Worm (Caenorhabditis elegans) whole organism, L4 larva: ENCODE results near the gene col-133.

Source experiments
- daf-19 ChIP-seq: fragments of 200-800 bp; sonication (Bioruptor generic); conservative IDR thresholded peaks from 2 replicates; pipeline ENCODE4 v1.3.6; 2022; ENCODE audit warnings: missing genetic modification characterization, missing compliant biosample characterization
- fos-1 ChIP-seq: fragments of 150-350 bp; optimal IDR thresholded peaks from 2 replicates; lab custom pipeline; 2014; ENCODE audit warnings: missing biosample characterization, missing genetic modification characterization
- jun-1 ChIP-seq: fragments of 150-350 bp; optimal IDR thresholded peaks from 2 replicates; lab custom pipeline; 2014; ENCODE audit warnings: missing biosample characterization, missing genetic modification reagents, missing genetic modification characterization
- lin-39 ChIP-seq: fragments of 150-350 bp; optimal IDR thresholded peaks from 2 replicates; lab custom pipeline; 2014; ENCODE audit warnings: missing biosample characterization, missing genetic modification reagents, missing genetic modification characterization
- mxl-2 ChIP-seq: fragments of 200-800 bp; sonication (Bioruptor generic); conservative IDR thresholded peaks from 2 replicates; pipeline ENCODE4 v1.3.6; 2022; ENCODE audit warnings: missing genetic modification reagents, missing genetic modification characterization, missing compliant biosample characterization
- unc-39 ChIP-seq: sonication (generic microtip); optimal IDR thresholded peaks from 2 replicates; lab custom pipeline; 2017; ENCODE audit warnings: missing biosample characterization, missing genetic modification characterization
- unc-62 ChIP-seq, 3 experiments: fragments of 150-350 bp in 1 of 3; sonication (generic microtip); optimal IDR thresholded peaks in 2 of 3; peaks in 1 of 3; 1 replicate in 1 of 3; 2 replicates in 2 of 3; lab custom pipeline; 2014 to 2017; ENCODE audit warnings: missing biosample characterization in 3 of 3, missing genetic modification characterization in 3 of 3, missing genetic modification reagents in 3 of 3, missing genotype in 1 of 3

DNA sequence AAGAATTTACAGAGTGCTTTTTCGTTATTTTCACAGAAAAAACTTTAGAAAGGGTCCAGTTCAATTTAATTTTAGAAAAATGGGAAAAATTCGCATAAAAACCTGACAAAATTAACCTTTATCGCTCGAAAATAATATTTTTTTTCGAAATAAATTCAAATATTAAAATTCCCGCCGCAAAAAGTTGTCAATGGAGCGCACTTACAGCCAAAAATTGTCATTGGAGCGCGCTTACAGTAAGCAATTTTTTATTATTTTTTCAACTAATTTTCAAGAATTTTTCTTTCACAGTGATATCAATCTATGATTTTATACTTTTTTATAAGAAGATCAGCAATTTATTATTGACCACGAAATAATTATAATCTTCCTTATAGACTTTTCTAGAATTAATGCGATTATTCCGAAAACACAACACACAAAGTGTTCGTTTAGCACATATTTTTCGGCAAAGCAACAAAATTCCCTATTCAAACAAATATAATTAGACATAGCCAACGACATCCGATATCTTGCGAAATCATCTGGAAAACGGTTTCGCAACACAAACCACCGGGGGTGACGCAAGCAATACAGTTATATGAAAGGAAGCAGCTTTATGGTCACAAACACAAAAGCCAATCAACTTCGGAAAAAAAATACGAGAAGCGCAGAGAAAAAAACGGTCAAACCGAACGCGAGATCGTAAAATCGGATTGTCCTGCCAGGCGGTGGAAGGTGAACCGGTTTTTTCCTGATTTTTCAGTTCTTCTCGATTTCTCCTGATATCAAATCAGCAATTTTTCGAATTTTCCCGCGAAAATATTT lies 28.8 kb downstream of the col-133 start:
- TF ChIP-seq daf-19 (GFP tag; lab: Robert Waterston, UW) (no peak), mxl-2 (GFP tag; lab: Robert Waterston, UW) (no peak), jun-1 (no peak), unc-39 (tag; lab: Kevin White, UChicago) (no peak), fos-1 (tag; lab: Kevin White, UChicago) (no peak), unc-62 (GFP tag; optimal IDR thresholded peaks at IDR 0.05 in 1 of 2; lab: Kevin White, UChicago) (no peak), unc-62 (tag; optimal IDR thresholded peaks at IDR 0.05; lab: Kevin White, UChicago) (no peak), lin-39 (tag; lab: Kevin White, UChicago) (no peak)
